Worm (Caenorhabditis elegans): ENCODE data around the gene Y79H2A.3.

DNA sequence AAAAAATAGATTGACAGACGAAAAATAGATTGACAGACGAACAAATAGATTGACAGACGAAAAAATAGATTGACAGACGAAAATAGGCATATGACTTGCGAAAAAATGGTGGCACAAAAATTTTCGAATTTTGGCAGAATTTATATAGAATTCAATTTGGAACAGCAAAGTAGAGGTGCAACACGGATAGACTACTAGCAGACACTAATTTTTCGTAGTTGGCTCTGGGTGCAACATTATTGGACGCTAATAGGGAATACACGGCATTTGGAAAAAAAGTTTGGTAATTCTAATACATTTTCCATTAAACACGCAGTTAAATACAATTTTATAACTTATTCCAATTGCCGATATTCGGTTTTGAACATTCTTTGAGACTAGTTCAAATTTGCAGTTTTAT is 42.8 kb downstream of the Y79H2A.3 start:
- TF ChIP-seq pqm-1 (tag; optimal IDR thresholded peaks at IDR 0.05) (no peak), dmd-9 (GFP tag; IDR thresholded peaks at IDR 0.05) (no peak), egl-27 (tag; optimal IDR thresholded peaks at IDR 0.05) (no peak)
